Worm (Caenorhabditis elegans) whole organism, L1 larva: Measurements from ENCODE around the gene ZK1290.14.
A peak's percentile ranks its signal among the peaks of the same experiment; 100 is the strongest.

Source experiments
- C16A3.4 ChIP-seq: fragments of 150-350 bp; optimal IDR thresholded peaks from 2 replicates; lab custom pipeline; 2014; ENCODE audit warnings: missing biosample characterization, missing genetic modification characterization
- F16B12.6 ChIP-seq: fragments of 150-350 bp; optimal IDR thresholded peaks from 2 replicates; lab custom pipeline; 2014; ENCODE audit warnings: missing biosample characterization, missing genetic modification characterization
- Y116A8C.19 ChIP-seq: sonication (generic microtip); optimal IDR thresholded peaks from 2 replicates; lab custom pipeline; 2016; ENCODE audit warnings: missing compliant biosample characterization, missing genetic modification characterization, borderline replicate concordance
- alr-1 ChIP-seq: fragments of 200-800 bp; sonication (Bioruptor generic); optimal IDR thresholded peaks from 2 replicates; lab custom pipeline; 2018; ENCODE audit warnings: borderline replicate concordance, mild to moderate bottlenecking, missing genetic modification characterization, missing compliant biosample characterization
- aly-2 ChIP-seq: fragments of 150-350 bp; optimal IDR thresholded peaks from 2 replicates; lab custom pipeline; 2014; ENCODE audit warnings: missing biosample characterization, missing genetic modification characterization
- blmp-1 ChIP-seq: fragments of 150-350 bp; optimal IDR thresholded peaks from 2 replicates; lab custom pipeline; 2014; ENCODE audit warnings: missing biosample characterization, missing genetic modification characterization
- ceh-90 ChIP-seq: sonication (generic microtip); optimal IDR thresholded peaks from 2 replicates; lab custom pipeline; 2016; ENCODE audit warnings: missing genetic modification characterization, missing compliant biosample characterization
- efl-1 ChIP-seq, 4 experiments: fragments of 150-350 bp; optimal IDR thresholded peaks in 3 of 4; peaks in 1 of 4; 1 replicate in 1 of 4; 2 replicates in 3 of 4; lab custom pipeline; 2014; ENCODE audit warnings: missing biosample characterization in 2 of 4, missing genetic modification characterization in 2 of 4, missing genetic modification reagents in 2 of 4
- efl-3 ChIP-seq: fragments of 200-800 bp; sonication (Bioruptor generic); optimal IDR thresholded peaks from 2 replicates; lab custom pipeline; 2018; ENCODE audit warnings: mild to moderate bottlenecking, missing genetic modification characterization, missing compliant biosample characterization
- elt-2 ChIP-seq: sonication (generic microtip); optimal IDR thresholded peaks from 2 replicates; lab custom pipeline; 2016; ENCODE audit warnings: missing genetic modification characterization, mild to moderate bottlenecking, inconsistent platforms, missing compliant biosample characterization, missing genetic modification reagents
- fkh-4 ChIP-seq: sonication (generic microtip); optimal IDR thresholded peaks from 2 replicates; lab custom pipeline; 2016; ENCODE audit warnings: missing compliant biosample characterization, missing genetic modification characterization, borderline replicate concordance
- hlh-17 ChIP-seq: fragments of 200-800 bp; sonication (Bioruptor generic); optimal IDR thresholded peaks from 2 replicates; lab custom pipeline; 2018; ENCODE audit warnings: missing genetic modification characterization, mild to moderate bottlenecking, missing compliant biosample characterization, moderate library complexity, borderline replicate concordance
- isw-1 ChIP-seq: fragments of 200-800 bp; sonication (Bioruptor generic); IDR thresholded peaks from 2 replicates; pipeline ENCODE4 v1.3.6; 2022; ENCODE audit warnings: missing genetic modification characterization, missing compliant biosample characterization
- lin-14 ChIP-seq: fragments of 200-800 bp; sonication (Bioruptor generic); optimal IDR thresholded peaks from 2 replicates; lab custom pipeline; 2018; ENCODE audit warnings: mild to moderate bottlenecking, missing genetic modification characterization, moderate library complexity, missing compliant biosample characterization
- lin-15B ChIP-seq: fragments of 150-350 bp; sonication (generic microtip); optimal IDR thresholded peaks from 3 replicates; lab custom pipeline; 2014; ENCODE audit warnings: missing biosample characterization, missing genetic modification characterization
- lin-39 ChIP-seq: fragments of 150-350 bp; optimal IDR thresholded peaks from 2 replicates; lab custom pipeline; 2014; ENCODE audit warnings: missing biosample characterization, missing genetic modification reagents, missing genetic modification characterization
- lsy-2 ChIP-seq, 2 experiments: fragments of 150-350 bp; optimal IDR thresholded peaks; 2 replicates each; lab custom pipeline; 2014; ENCODE audit warnings: missing biosample characterization in 2 of 2, missing genetic modification characterization in 2 of 2
- mef-2 ChIP-seq: fragments of 150-350 bp; optimal IDR thresholded peaks from 2 replicates; lab custom pipeline; 2014; ENCODE audit warnings: missing biosample characterization, missing genetic modification characterization
- nhr-20 ChIP-seq: sonication (generic microtip); optimal IDR thresholded peaks from 2 replicates; lab custom pipeline; 2016; ENCODE audit warnings: mild to moderate bottlenecking, missing genetic modification characterization, missing compliant biosample characterization
- nhr-28 ChIP-seq: fragments of 150-350 bp; optimal IDR thresholded peaks from 2 replicates; lab custom pipeline; 2014; ENCODE audit warnings: missing biosample characterization, missing genetic modification characterization
- nhr-71 ChIP-seq: sonication (generic microtip); optimal IDR thresholded peaks from 2 replicates; lab custom pipeline; 2016; ENCODE audit warnings: mild to moderate bottlenecking, missing genetic modification characterization, moderate library complexity, missing compliant biosample characterization
- nhr-85 ChIP-seq: sonication (generic microtip); peaks from one replicate; lab custom pipeline; 2016; ENCODE audit warnings: missing genetic modification characterization, inconsistent platforms, missing compliant biosample characterization
- pag-3 ChIP-seq: sonication (generic microtip); optimal IDR thresholded peaks from 2 replicates; lab custom pipeline; 2017; ENCODE audit warnings: missing genetic modification characterization, mild to moderate bottlenecking, missing compliant biosample characterization, antibody characterized with exemption, borderline replicate concordance; ENCODE audit not compliant: insufficient read depth
- skn-1 ChIP-seq: fragments of 150-350 bp; optimal IDR thresholded peaks from 2 replicates; lab custom pipeline; 2014; ENCODE audit warnings: missing biosample characterization, missing genetic modification characterization
- snpc-4 ChIP-seq: fragments of 150-350 bp; optimal IDR thresholded peaks from 2 replicates; lab custom pipeline; 2014; ENCODE audit warnings: missing biosample characterization, missing genetic modification characterization
- snu-23 ChIP-seq: sonication (generic microtip); optimal IDR thresholded peaks from 2 replicates; lab custom pipeline; 2016; ENCODE audit warnings: missing genetic modification characterization, missing compliant biosample characterization
- sup-37 ChIP-seq: fragments of 200-800 bp; sonication (Bioruptor generic); optimal IDR thresholded peaks from 2 replicates; lab custom pipeline; 2018; ENCODE audit warnings: mild to moderate bottlenecking, missing genetic modification characterization, missing compliant biosample characterization
- unc-130 ChIP-seq: fragments of 150-350 bp; optimal IDR thresholded peaks from 2 replicates; lab custom pipeline; 2017; ENCODE audit warnings: missing biosample characterization, missing genetic modification characterization, inconsistent platforms
- unc-30 ChIP-seq: sonication (generic microtip); optimal IDR thresholded peaks from 2 replicates; lab custom pipeline; 2017; ENCODE audit warnings: missing biosample characterization, missing genetic modification characterization
- unc-62 ChIP-seq: fragments of 150-350 bp; optimal IDR thresholded peaks from 2 replicates; lab custom pipeline; 2014; ENCODE audit warnings: missing biosample characterization, missing genetic modification reagents, missing genetic modification characterization
- unc-98 ChIP-seq: fragments of 200-800 bp; sonication (Bioruptor generic); IDR thresholded peaks from 2 replicates; pipeline ENCODE4 v1.3.6; 2022; ENCODE audit warnings: missing genetic modification characterization, missing compliant biosample characterization
- vab-15 ChIP-seq: sonication (generic microtip); optimal IDR thresholded peaks from 2 replicates; lab custom pipeline; 2017; ENCODE audit warnings: missing genotype, mild to moderate bottlenecking, missing genetic modification characterization, missing compliant biosample characterization
- zag-1 ChIP-seq: fragments of 150-350 bp; optimal IDR thresholded peaks from 2 replicates; lab custom pipeline; 2014; ENCODE audit warnings: missing biosample characterization, missing genetic modification characterization
- zip-4 ChIP-seq: fragments of 200-800 bp; sonication (Bioruptor generic); optimal IDR thresholded peaks from 2 replicates; lab custom pipeline; 2018; ENCODE audit warnings: mild to moderate bottlenecking, missing genetic modification characterization, moderate library complexity, missing compliant biosample characterization
- ztf-4 ChIP-seq: fragments of 150-350 bp; optimal IDR thresholded peaks from 2 replicates; lab custom pipeline; 2014; ENCODE audit warnings: missing biosample characterization, missing genetic modification characterization

Gene ZK1290.14

ce11 chrII:7575614-7576013, 20.2 kb upstream of the ZK1290.14 start, which contains the start of gene F35D2.1:
F35D2.1 (plus strand) TSS chrII:7575914.
- TF ChIP-seq skn-1 (tag; lab: Kevin White, UChicago) (no peak), ztf-4 (tag; lab: Kevin White, UChicago) (no peak), ceh-90 (tag; lab: Kevin White, UChicago) (no peak), nhr-28 (tag; lab: Kevin White, UChicago) (no peak), lin-15B (no peak), mef-2 (tag; lab: Kevin White, UChicago) (no peak), unc-130 (tag; lab: Kevin White, UChicago) (no peak), snpc-4 (tag; lab: Kevin White, UChicago) (no peak), efl-3 (GFP tag; lab: Kevin White, UChicago) (no peak), unc-62 (GFP tag; lab: Kevin White, UChicago) (no peak), unc-30 (tag; lab: Kevin White, UChicago) (no peak)

- no peak for TF ChIP-seq pag-3 (tag; lab: Kevin White, UChicago)
- TF ChIP-seq nhr-85 = no peak
- TF ChIP-seq ztf-4 (tag; lab: Kevin White, UChicago) = no peak
- no peak for TF ChIP-seq C16A3.4
- no peak for TF ChIP-seq Y116A8C.19 (tag; lab: Kevin White, UChicago)
- TF ChIP-seq lsy-2 (tag; optimal IDR thresholded peaks at IDR 0.05; lab: Kevin White, UChicago) = no peak
These were observed 18.8 kb upstream of the ZK1290.14 start, which contains the start of gene F35D2.2 for ce11 chrII:7574143-7574542. F35D2.2 (plus strand) TSS chrII:7574443.

DNA sequence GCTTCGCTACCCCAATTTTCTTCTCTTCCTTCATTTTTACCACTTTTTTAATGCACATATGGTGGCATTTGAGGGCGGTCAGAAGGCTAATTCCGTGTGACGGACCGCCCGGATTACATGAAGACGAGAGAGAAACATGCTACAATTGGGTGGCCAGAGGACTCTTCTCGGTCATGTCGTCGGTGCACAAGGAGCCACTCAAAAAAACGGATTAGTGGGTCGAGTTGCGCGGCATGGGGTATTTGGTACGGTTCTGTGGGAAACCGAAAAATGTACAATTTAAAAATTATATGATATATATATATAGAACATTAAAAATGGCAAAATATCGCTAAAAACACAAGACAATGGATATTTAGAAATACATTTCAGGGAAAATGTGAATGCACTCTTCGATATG, 15.4 kb upstream of the ZK1290.14 start:
- TF ChIP-seq lin-14 (GFP tag; lab: Kevin White, UChicago) (peak; percentile 8), zag-1 (no peak), unc-30 (tag; lab: Kevin White, UChicago) (no peak), nhr-20 (tag; lab: Kevin White, UChicago) (no peak), zip-4 (no peak), aly-2 (tag; lab: Kevin White, UChicago) (no peak), F16B12.6 (no peak)

- TF ChIP-seq sup-37 (GFP tag; lab: Kevin White, UChicago) (no peak), efl-1 (optimal IDR thresholded peaks at IDR 0.05; lab: Kevin White, UChicago) (no peak), efl-1 (GFP tag; optimal IDR thresholded peaks at IDR 0.05 in 1 of 2; lab: Kevin White, UChicago) (no peak), mef-2 (tag; lab: Kevin White, UChicago) (no peak), nhr-71 (tag; lab: Kevin White, UChicago) (no peak), alr-1 (tag; lab: Kevin White, UChicago) (no peak), vab-15 (tag; lab: Kevin White, UChicago) (no peak), lin-39 (tag; lab: Kevin White, UChicago) (no peak), C16A3.4 (no peak), hlh-17 (no peak), isw-1 (GFP tag; lab: Robert Waterston, UW) (no peak), snu-23 (GFP tag; lab: Kevin White, UChicago) (no peak)
These were observed 14.9 kb upstream of the ZK1290.14 start, which contains the start of gene F35D2.3 for ce11 chrII:7570305-7570704. F35D2.3 (plus strand) TSS chrII:7570605.

ce11 chrII:7562616-7563015, 7.2 kb upstream of the ZK1290.14 start:
- TF ChIP-seq unc-30 (tag; lab: Kevin White, UChicago) (no peak), blmp-1 (tag; lab: Kevin White, UChicago) (peak; percentile 56)

DNA sequence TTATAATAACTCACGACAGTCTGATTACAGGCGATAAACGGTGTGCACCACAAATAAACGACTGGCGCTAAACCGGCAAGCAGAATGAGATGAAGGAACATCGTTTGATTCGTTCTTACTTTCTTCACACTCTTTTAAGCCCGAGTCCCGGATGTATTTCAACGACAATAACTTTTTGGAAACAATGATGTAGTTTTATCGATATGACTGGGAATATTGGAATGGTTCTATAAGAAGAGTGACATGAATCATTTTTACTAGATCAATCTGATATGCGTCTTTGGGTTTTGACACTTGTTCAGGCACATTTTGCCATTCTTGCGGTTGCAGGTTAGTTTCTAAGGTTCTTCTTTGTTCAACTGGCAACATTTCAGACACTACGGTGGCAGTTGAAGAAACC, 6.1 kb upstream of the ZK1290.14 start, which contains the start of the genes ZK1290.11 and ZK1290.1:
ZK1290.11 (minus strand) TSS at position 101 of the 400 bp plus-strand sequence.
ZK1290.1 (plus strand) TSS at position 271 of the 400 bp plus-strand sequence.
- TF ChIP-seq nhr-28 (tag; lab: Kevin White, UChicago) (no peak), aly-2 (tag; lab: Kevin White, UChicago) (no peak), elt-2 (no peak), fkh-4 (tag; lab: Kevin White, UChicago) (no peak), unc-130 (tag; lab: Kevin White, UChicago) (no peak), unc-98 (no peak), lin-15B (no peak), zip-4 (no peak), lsy-2 (tag; optimal IDR thresholded peaks at IDR 0.05; lab: Kevin White, UChicago) (no peak)
